Worm (Caenorhabditis elegans) whole organism, young adult: ENCODE data around the gene Y39F10A.6.
"Not testable (repeated sequence)": the region's sequence is repeated elsewhere in the genome, so short reads cannot be mapped to it uniquely, and the experiment has no call there.

Experiments
- B0035.1 ChIP-seq: sonication (generic microtip); optimal IDR thresholded peaks from 2 replicates; lab custom pipeline; 2016; ENCODE audit warnings: missing genetic modification characterization, mild to moderate bottlenecking, missing compliant biosample characterization, missing genotype, missing genetic modification reagents
- B0336.3 ChIP-seq: fragments of 200-800 bp; sonication (Bioruptor generic); IDR thresholded peaks from 2 replicates; pipeline ENCODE4 v1.3.6; 2022; ENCODE audit warnings: missing genetic modification characterization, missing compliant biosample characterization
- F10E7.11 ChIP-seq: sonication (generic microtip); optimal IDR thresholded peaks from 2 replicates; lab custom pipeline; 2017; ENCODE audit warnings: mild to moderate bottlenecking, missing genetic modification characterization, moderate library complexity, missing compliant biosample characterization
- F22D6.2 ChIP-seq: sonication (generic microtip); optimal IDR thresholded peaks from 2 replicates; lab custom pipeline; 2016; ENCODE audit warnings: mild to moderate bottlenecking, missing genetic modification characterization, missing compliant biosample characterization
- F52B5.7 ChIP-seq: sonication (generic microtip); optimal IDR thresholded peaks from 2 replicates; lab custom pipeline; 2016; ENCODE audit warnings: mild to moderate bottlenecking, missing genetic modification characterization, missing compliant biosample characterization
- F57A8.1 ChIP-seq: fragments of 200-800 bp; sonication (Bioruptor generic); optimal IDR thresholded peaks from 2 replicates; lab custom pipeline; 2018; ENCODE audit warnings: mild to moderate bottlenecking, missing genetic modification characterization, moderate library complexity, missing compliant biosample characterization
- F57C9.4 ChIP-seq: sonication (generic microtip); optimal IDR thresholded peaks from 2 replicates; lab custom pipeline; 2017; ENCODE audit warnings: mild to moderate bottlenecking, missing genetic modification characterization, missing compliant biosample characterization
- K11D2.4 ChIP-seq: fragments of 200-800 bp; sonication (Bioruptor generic); IDR thresholded peaks from 2 replicates; pipeline ENCODE4 v1.3.6; 2022; ENCODE audit warnings: missing genetic modification reagents, missing genetic modification characterization, missing compliant biosample characterization
- T26A5.8 ChIP-seq: sonication (generic microtip); optimal IDR thresholded peaks from 2 replicates; lab custom pipeline; 2016; ENCODE audit warnings: missing genetic modification characterization, missing compliant biosample characterization
- atf-7 ChIP-seq: sonication (generic microtip); optimal IDR thresholded peaks from 2 replicates; lab custom pipeline; 2017; ENCODE audit warnings: mild to moderate bottlenecking, missing genetic modification characterization, missing compliant biosample characterization
- cebp-1 ChIP-seq, 2 experiments: fragments of 200-800 bp in 1 of 2; sonication (Bioruptor generic) in 1 of 2; sonication (generic microtip) in 1 of 2; IDR thresholded peaks in 1 of 2; optimal IDR thresholded peaks in 1 of 2; 2 replicates each; pipeline versions ENCODE4 v1.3.6 to Lab custom; 2017 to 2022; ENCODE audit warnings: missing compliant biosample characterization in 2 of 2, missing genetic modification characterization in 2 of 2, mild to moderate bottlenecking in 1 of 2, missing genetic modification reagents in 1 of 2, moderate library complexity in 1 of 2
- ceh-27 ChIP-seq: fragments of 200-800 bp; sonication (Bioruptor generic); optimal IDR thresholded peaks from 2 replicates; lab custom pipeline; 2018; ENCODE audit warnings: mild to moderate bottlenecking, missing genetic modification characterization, moderate library complexity, missing compliant biosample characterization
- ceh-79 ChIP-seq: sonication (generic microtip); optimal IDR thresholded peaks from 2 replicates; lab custom pipeline; 2017; ENCODE audit warnings: mild to moderate bottlenecking, missing genetic modification characterization, missing compliant biosample characterization
- dpff-1 ChIP-seq: sonication (generic microtip); optimal IDR thresholded peaks from 2 replicates; lab custom pipeline; 2017; ENCODE audit warnings: mild to moderate bottlenecking, missing genetic modification characterization, missing compliant biosample characterization
- efl-1 ChIP-seq: fragments of 150-350 bp; optimal IDR thresholded peaks from 2 replicates; lab custom pipeline; 2014; ENCODE audit warnings: missing biosample characterization, missing genetic modification reagents, missing genetic modification characterization
- ets-4 ChIP-seq: fragments of 200-800 bp; sonication (Bioruptor generic); optimal IDR thresholded peaks from 2 replicates; lab custom pipeline; 2018; ENCODE audit warnings: mild to moderate bottlenecking, missing genetic modification characterization, missing compliant biosample characterization
- gei-17 ChIP-seq: fragments of 200-800 bp; sonication (Bioruptor generic); optimal IDR thresholded peaks from 2 replicates; lab custom pipeline; 2018; ENCODE audit warnings: mild to moderate bottlenecking, missing genetic modification characterization, missing compliant biosample characterization
- hlh-12 ChIP-seq: sonication (generic microtip); optimal IDR thresholded peaks from 2 replicates; lab custom pipeline; 2016; ENCODE audit warnings: missing genetic modification characterization, missing compliant biosample characterization
- lin-54 ChIP-seq: fragments of 200-800 bp; sonication (Bioruptor generic); optimal IDR thresholded peaks from 2 replicates; lab custom pipeline; 2018; ENCODE audit warnings: mild to moderate bottlenecking, missing genetic modification characterization, missing compliant biosample characterization
- madf-10 ChIP-seq: sonication (generic microtip); optimal IDR thresholded peaks from 2 replicates; lab custom pipeline; 2016; ENCODE audit warnings: mild to moderate bottlenecking, missing genetic modification characterization, missing compliant biosample characterization
- madf-6 ChIP-seq: fragments of 200-800 bp; sonication (Bioruptor generic); IDR thresholded peaks from 2 replicates; pipeline ENCODE4 v1.3.6; 2022; ENCODE audit warnings: missing genetic modification reagents, missing genetic modification characterization, missing compliant biosample characterization
- mel-28 ChIP-seq: sonication (generic microtip); optimal IDR thresholded peaks from 2 replicates; lab custom pipeline; 2016; ENCODE audit warnings: borderline replicate concordance, mild to moderate bottlenecking, missing genetic modification characterization, missing compliant biosample characterization
- mes-4 ChIP-seq: sonication (generic microtip); optimal IDR thresholded peaks from 2 replicates; lab custom pipeline; 2016; ENCODE audit warnings: missing genotype, missing genetic modification characterization, missing compliant biosample characterization
- nfya-1 ChIP-seq: sonication (generic microtip); optimal IDR thresholded peaks from 2 replicates; lab custom pipeline; 2017; ENCODE audit warnings: antibody characterized with exemption, missing compliant biosample characterization, missing genetic modification characterization, borderline replicate concordance; ENCODE audit not compliant: insufficient read depth
- nfya-2 ChIP-seq: fragments of 200-800 bp; sonication (Bioruptor generic); IDR thresholded peaks from 2 replicates; pipeline ENCODE4 v1.3.6; 2022; ENCODE audit warnings: missing genetic modification reagents, missing genetic modification characterization, missing compliant biosample characterization
- nfyb-1 ChIP-seq: fragments of 200-800 bp; sonication (Bioruptor generic); IDR thresholded peaks from 2 replicates; pipeline ENCODE4 v1.3.6; 2022; ENCODE audit warnings: missing genetic modification reagents, missing genetic modification characterization, missing compliant biosample characterization
- nhr-27 ChIP-seq: fragments of 200-800 bp; sonication (Bioruptor generic); optimal IDR thresholded peaks from 2 replicates; lab custom pipeline; 2018; ENCODE audit warnings: mild to moderate bottlenecking, missing genetic modification characterization, moderate library complexity, missing compliant biosample characterization
- nhr-90 ChIP-seq: sonication (generic microtip); optimal IDR thresholded peaks from 2 replicates; lab custom pipeline; 2016; ENCODE audit warnings: missing genotype, mild to moderate bottlenecking, missing genetic modification characterization, missing compliant biosample characterization
- pbrm-1 ChIP-seq: fragments of 200-800 bp; sonication (Bioruptor generic); IDR thresholded peaks from 2 replicates; pipeline ENCODE4 v1.3.6; 2022; ENCODE audit warnings: missing genetic modification reagents, missing genetic modification characterization, missing compliant biosample characterization
- sea-2 ChIP-seq: fragments of 200-800 bp; sonication (Bioruptor generic); IDR thresholded peaks from 2 replicates; pipeline ENCODE4 v1.3.6; 2022; ENCODE audit warnings: missing genetic modification characterization, missing compliant biosample characterization
- somi-1 ChIP-seq: fragments of 200-800 bp; sonication (Bioruptor generic); optimal IDR thresholded peaks from 2 replicates; lab custom pipeline; 2018; ENCODE audit warnings: mild to moderate bottlenecking, missing genetic modification characterization, missing compliant biosample characterization
- sptf-2 ChIP-seq: fragments of 200-800 bp; sonication (Bioruptor generic); optimal IDR thresholded peaks from 2 replicates; lab custom pipeline; 2018; ENCODE audit warnings: mild to moderate bottlenecking, missing genetic modification characterization, missing compliant biosample characterization
- unc-130 ChIP-seq: sonication (generic microtip); optimal IDR thresholded peaks from 2 replicates; lab custom pipeline; 2016; ENCODE audit warnings: missing genetic modification reagents, missing genetic modification characterization, missing compliant biosample characterization
- unc-62 ChIP-seq: fragments of 150-350 bp; optimal IDR thresholded peaks from 2 replicates; lab custom pipeline; 2014; ENCODE audit warnings: missing biosample characterization, missing genetic modification reagents, missing genetic modification characterization
- zfh-2 ChIP-seq: fragments of 200-800 bp; sonication (Bioruptor generic); conservative IDR thresholded peaks from 2 replicates; pipeline ENCODE4 v1.3.6; 2022; ENCODE audit warnings: missing genetic modification reagents, missing genetic modification characterization, missing compliant biosample characterization
- ztf-26 ChIP-seq: sonication (generic microtip); optimal IDR thresholded peaks from 2 replicates; lab custom pipeline; 2017; ENCODE audit warnings: missing genetic modification characterization, missing compliant biosample characterization
- ztf-28 ChIP-seq: fragments of 200-800 bp; sonication (Bioruptor generic); IDR thresholded peaks from 2 replicates; pipeline ENCODE4 v1.3.6; 2022; ENCODE audit warnings: missing genetic modification reagents, missing genetic modification characterization, missing compliant biosample characterization
- ztf-3 ChIP-seq: fragments of 200-800 bp; sonication (Bioruptor generic); optimal IDR thresholded peaks from 2 replicates; lab custom pipeline; 2018; ENCODE audit warnings: mild to moderate bottlenecking, missing genetic modification characterization, missing compliant biosample characterization

Y39F10A.6 gene

ce11 chrII:823529-823928 lies 40.1 kb upstream of the Y39F10A.6 start, which contains the start of gene F46F5.10 (continued):
- TF ChIP-seq zfh-2: no peak
- no peak for TF ChIP-seq hlh-12 (tag; lab: Kevin White, UChicago)
- TF ChIP-seq sea-2 (GFP tag; lab: Robert Waterston, UW): no peak
- no peak for TF ChIP-seq F52B5.7 (tag; lab: Kevin White, UChicago)
- no peak for TF ChIP-seq sptf-2 (GFP tag; lab: Kevin White, UChicago)
- TF ChIP-seq B0336.3 (GFP tag; lab: Robert Waterston, UW): no peak

ce11 chrII:822730-823129 lies 39.3 kb upstream of the Y39F10A.6 start, which contains the start of gene msrp-4:
TSS of gene msrp-4 (minus strand) at chrII:822830.
- TF ChIP-seq nfyb-1; ceh-27 (GFP tag; lab: Kevin White, UChicago); mel-28 (tag; lab: Kevin White, UChicago): not testable (repeated sequence)

ce11 chrII:821514-821913 lies 38.1 kb upstream of the Y39F10A.6 start, which contains the start of gene F46F5.8:
TSS of gene F46F5.8 (minus strand) at chrII:821614.
- TF ChIP-seq zfh-2 (no peak), somi-1 (no peak), ztf-3 (GFP tag; lab: Kevin White, UChicago) (no peak), madf-10 (no peak), nhr-27 (tag; lab: Kevin White, UChicago) (no peak), atf-7 (no peak), cebp-1 (GFP tag; IDR thresholded peaks at IDR 0.05; lab: Robert Waterston, UW) (no peak), cebp-1 (tag; optimal IDR thresholded peaks at IDR 0.05; lab: Kevin White, UChicago) (no peak), F57A8.1 (no peak), F52B5.7 (tag; lab: Kevin White, UChicago) (no peak), ceh-27 (GFP tag; lab: Kevin White, UChicago) (no peak), ets-4 (GFP tag; lab: Kevin White, UChicago) (no peak), pbrm-1 (GFP tag; lab: Robert Waterston, UW) (no peak), dpff-1 (tag; lab: Kevin White, UChicago) (no peak), nfyb-1 (no peak), F22D6.2 (tag; lab: Kevin White, UChicago) (no peak), unc-130 (GFP tag; lab: Kevin White, UChicago) (no peak)

- TF ChIP-seq unc-130 (GFP tag; lab: Kevin White, UChicago): no peak
- no peak for TF ChIP-seq dpff-1 (tag; lab: Kevin White, UChicago)
- TF ChIP-seq nfya-2 (GFP tag; lab: Robert Waterston, UW): no peak
- no peak for TF ChIP-seq ztf-26 (tag; lab: Kevin White, UChicago)
- no peak for TF ChIP-seq sea-2 (GFP tag; lab: Robert Waterston, UW)
- no peak for TF ChIP-seq ceh-79 (tag; lab: Kevin White, UChicago)
- TF ChIP-seq B0035.1 (tag; lab: Kevin White, UChicago): no peak
- TF ChIP-seq K11D2.4 (GFP tag; lab: Robert Waterston, UW): no peak
- TF ChIP-seq lin-54 (GFP tag; lab: Kevin White, UChicago): no peak
- no peak for TF ChIP-seq efl-1 (GFP tag; lab: Kevin White, UChicago)
- no peak for TF ChIP-seq ztf-28 (GFP tag; lab: Robert Waterston, UW)
These were observed 37.1 kb upstream of the Y39F10A.6 start, which contains the start of gene F46F5.7 for ce11 chrII:820519-820918. TSS of gene F46F5.7 (minus strand) at chrII:820619.

ce11 chrII:814737-815136 lies 31.3 kb upstream of the Y39F10A.6 start, which contains the start of gene msrp-3:
TSS of gene msrp-3 (minus strand) at chrII:814837.
- TF ChIP-seq nhr-90 (no peak), gei-17 (GFP tag; lab: Kevin White, UChicago) (no peak), B0336.3 (GFP tag; lab: Robert Waterston, UW) (no peak), F57C9.4 (tag; lab: Kevin White, UChicago) (no peak), T26A5.8 (tag; lab: Kevin White, UChicago) (no peak), lin-54 (GFP tag; lab: Kevin White, UChicago) (no peak), madf-6 (GFP tag; lab: Robert Waterston, UW) (no peak), mes-4 (no peak), zfh-2 (no peak), sea-2 (GFP tag; lab: Robert Waterston, UW) (no peak), nfya-1 (no peak), unc-62 (GFP tag; lab: Kevin White, UChicago) (no peak), ceh-79 (tag; lab: Kevin White, UChicago) (no peak), F10E7.11 (tag; lab: Kevin White, UChicago) (no peak), ztf-26 (tag; lab: Kevin White, UChicago) (no peak)
- TF ChIP-seq, all 124 proteins: peak for 0
